Worm (Caenorhabditis elegans): Measurements from ENCODE around the gene gpd-3.

DNA sequence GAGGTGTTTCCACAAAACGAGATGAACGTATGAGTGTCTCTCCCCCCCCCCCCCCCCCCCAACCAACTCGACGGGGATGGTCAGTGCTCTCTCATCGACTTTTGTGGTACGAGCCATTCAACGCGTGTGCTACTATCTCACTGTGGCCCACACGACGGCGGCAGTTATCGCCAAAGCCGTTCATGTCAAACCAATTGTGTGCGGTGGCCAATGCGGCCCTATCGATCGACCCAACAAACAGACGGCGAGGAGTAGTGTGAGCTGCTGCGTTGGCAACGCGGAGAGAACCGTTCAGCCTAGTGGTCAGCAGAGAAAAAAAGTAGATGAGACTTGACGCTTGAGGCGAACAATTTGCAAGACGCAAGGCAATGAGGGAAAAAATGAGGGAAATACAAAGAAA is 10.3 kb downstream of the gpd-3 start:
- TF ChIP-seq nhr-76 (tag; optimal IDR thresholded peaks at IDR 0.05) (no peak), elt-3 (tag; optimal IDR thresholded peaks at IDR 0.05) (no peak), lin-13 (tag; optimal IDR thresholded peaks at IDR 0.05) (no peak), sem-2 (GFP tag; optimal IDR thresholded peaks at IDR 0.05) (no peak), ces-1 (GFP tag; optimal IDR thresholded peaks at IDR 0.05) (no peak), lsy-2 (tag; optimal IDR thresholded peaks at IDR 0.05) (no peak), blmp-1 (tag; optimal IDR thresholded peaks at IDR 0.05) (no peak), unc-62 (GFP tag; optimal IDR thresholded peaks at IDR 0.05) (no peak), zip-8 (tag; optimal IDR thresholded peaks at IDR 0.05) (no peak), mep-1 (tag; optimal IDR thresholded peaks at IDR 0.05) (no peak), nhr-12 (tag; optimal IDR thresholded peaks at IDR 0.05) (no peak)

Measured in whole organism, mixed stage, embryonic.